Worm (Caenorhabditis elegans) whole organism, midembryonic: ENCODE results near the gene lipl-4.
A peak's percentile ranks its signal among the peaks of the same experiment; 100 is the strongest.

Experiments used
- T22C8.4 ChIP-seq: fragments of 200-800 bp; sonication (Bioruptor generic); IDR thresholded peaks from 2 replicates; pipeline ENCODE4 v1.3.6; 2022; ENCODE audit warnings: missing genetic modification characterization, missing compliant biosample characterization
- cog-1 ChIP-seq: sonication (generic microtip); optimal IDR thresholded peaks from 2 replicates; lab custom pipeline; 2016; ENCODE audit warnings: missing genetic modification characterization, missing compliant biosample characterization
- flt-1 ChIP-seq: fragments of 200-800 bp; sonication (Bioruptor generic); IDR thresholded peaks from 2 replicates; pipeline ENCODE4 v1.3.6; 2022; ENCODE audit warnings: missing genetic modification characterization, missing compliant biosample characterization
- klf-2 ChIP-seq: fragments of 200-800 bp; sonication (Bioruptor generic); conservative IDR thresholded peaks from 2 replicates; pipeline ENCODE4 v1.3.6; 2022; ENCODE audit warnings: missing genetic modification reagents, missing genetic modification characterization, missing compliant biosample characterization
- med-1 ChIP-seq: sonication (generic microtip); optimal IDR thresholded peaks from 2 replicates; lab custom pipeline; 2017; ENCODE audit warnings: missing genetic modification characterization, mild to moderate bottlenecking, missing compliant biosample characterization, antibody characterized with exemption, missing genetic modification reagents; ENCODE audit not compliant: insufficient read depth
- ref-1 ChIP-seq: fragments of 200-800 bp; sonication (Bioruptor generic); conservative IDR thresholded peaks from 2 replicates; pipeline ENCODE4 v1.3.6; 2022; ENCODE audit warnings: missing genetic modification reagents, missing genetic modification characterization, missing compliant biosample characterization
- tab-1 ChIP-seq: fragments of 200-800 bp; sonication (Bioruptor generic); IDR thresholded peaks from 2 replicates; pipeline ENCODE4 v1.3.6; 2022; ENCODE audit warnings: missing genetic modification characterization, missing compliant biosample characterization
- ztf-23 ChIP-seq: fragments of 200-800 bp; sonication (Bioruptor generic); IDR thresholded peaks from 2 replicates; pipeline ENCODE4 v1.3.6; 2022; ENCODE audit warnings: missing genetic modification reagents, missing genetic modification characterization, missing compliant biosample characterization
- ztf-29 ChIP-seq: fragments of 200-800 bp; sonication (Bioruptor generic); IDR thresholded peaks from 2 replicates; pipeline ENCODE4 v1.3.6; 2022; ENCODE audit warnings: missing genetic modification reagents, missing genetic modification characterization, missing compliant biosample characterization

DNA sequence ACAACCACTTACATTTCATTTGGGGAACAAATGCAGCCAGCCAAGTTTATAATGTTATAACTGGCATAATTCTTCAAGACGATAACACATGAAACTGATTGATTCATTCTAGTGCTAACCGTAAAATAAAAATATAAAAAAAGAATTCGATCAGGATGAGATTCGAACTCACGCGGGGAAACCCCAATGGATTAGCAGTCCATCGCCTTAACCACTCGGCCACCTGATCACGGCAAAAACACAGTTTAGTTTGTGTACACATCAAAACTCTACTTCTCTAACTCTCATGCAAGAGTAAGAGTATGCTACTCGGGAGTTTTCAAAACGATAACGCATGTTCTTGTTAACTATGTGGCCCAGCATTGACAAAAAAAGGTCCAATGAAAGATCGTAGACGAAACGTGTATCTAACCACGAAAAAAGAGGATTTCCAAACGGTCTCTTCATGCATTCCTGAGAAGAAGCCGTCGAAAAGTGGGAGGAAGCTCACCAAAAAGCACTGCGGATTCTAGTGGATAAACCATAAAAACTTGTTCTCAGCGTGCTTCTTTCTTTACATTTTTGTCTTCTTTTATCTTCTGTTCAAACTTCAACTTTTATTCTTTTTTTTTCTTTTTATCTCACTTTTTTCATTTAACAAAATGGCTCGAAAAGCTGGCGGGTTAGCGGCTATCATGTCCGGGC, 1.9 kb downstream of the lipl-4 start, which contains the start of gene twk-10:
- TF ChIP-seq flt-1 (GFP tag; lab: Robert Waterston, UW) (peak; percentile 60; the same call in 1 of the 2 replicates), cog-1 (tag; lab: Kevin White, UChicago) (no peak), tab-1 (GFP tag; lab: Robert Waterston, UW) (0 out of 2 replicates have a peak, but pooled peaks have one; percentile 57), klf-2 (GFP tag; lab: Robert Waterston, UW) (no peak), T22C8.4 (GFP tag; lab: Robert Waterston, UW) (no peak; the same call in 1 of the 2 replicates), med-1 (GFP tag; lab: Kevin White, UChicago) (no peak), ztf-29 (GFP tag; lab: Robert Waterston, UW) (no peak), ztf-23 (no peak), ref-1 (peak; percentile 51; the same call in 1 of the 2 replicates)
